Worm (Caenorhabditis elegans) whole organism, mixed stage, embryonic: ENCODE measurements around the gene C32D5.8.

Source experiments
- M03D4.4 ChIP-seq: sonication (generic microtip); optimal IDR thresholded peaks from 2 replicates; lab custom pipeline; 2017; ENCODE audit warnings: mild to moderate bottlenecking, missing genetic modification characterization, missing compliant biosample characterization
- bed-3 ChIP-seq: fragments of 200-800 bp; sonication (Bioruptor generic); optimal IDR thresholded peaks from 3 replicates; lab custom pipeline; 2018; ENCODE audit warnings: mild to moderate bottlenecking, missing genetic modification characterization, moderate library complexity, missing compliant biosample characterization
- blmp-1 ChIP-seq: fragments of 150-350 bp; optimal IDR thresholded peaks from 2 replicates; lab custom pipeline; 2014; ENCODE audit warnings: missing biosample characterization, missing genetic modification characterization
- ceh-39 ChIP-seq: fragments of 150-350 bp; optimal IDR thresholded peaks from 2 replicates; lab custom pipeline; 2014; ENCODE audit warnings: missing biosample characterization, missing genetic modification characterization
- ceh-43 ChIP-seq: fragments of 200-800 bp; sonication (Bioruptor generic); optimal IDR thresholded peaks from 2 replicates; lab custom pipeline; 2018; ENCODE audit warnings: mild to moderate bottlenecking, missing genetic modification characterization, moderate library complexity, missing compliant biosample characterization
- ceh-83 ChIP-seq: fragments of 200-800 bp; sonication (Bioruptor generic); optimal IDR thresholded peaks from 2 replicates; lab custom pipeline; 2018; ENCODE audit warnings: mild to moderate bottlenecking, missing genetic modification characterization, missing compliant biosample characterization
- ces-1 ChIP-seq: fragments of 150-350 bp; optimal IDR thresholded peaks from 2 replicates; lab custom pipeline; 2014; ENCODE audit warnings: missing biosample characterization, missing genetic modification reagents, missing genetic modification characterization
- cnd-1 ChIP-seq: fragments of 200-800 bp; sonication (Bioruptor generic); optimal IDR thresholded peaks from 2 replicates; lab custom pipeline; 2018; ENCODE audit warnings: mild to moderate bottlenecking, missing genetic modification characterization, missing compliant biosample characterization
- drap-1 ChIP-seq: fragments of 200-800 bp; sonication (Bioruptor generic); optimal IDR thresholded peaks from 3 replicates; lab custom pipeline; 2018; ENCODE audit warnings: mild to moderate bottlenecking, missing genetic modification characterization, missing compliant biosample characterization
- elt-1 ChIP-seq: sonication (generic microtip); optimal IDR thresholded peaks from 2 replicates; lab custom pipeline; 2017; ENCODE audit warnings: missing genetic modification characterization, mild to moderate bottlenecking, missing compliant biosample characterization, antibody characterized with exemption, moderate library complexity, borderline replicate concordance; ENCODE audit not compliant: insufficient read depth
- elt-3 ChIP-seq: fragments of 150-350 bp; optimal IDR thresholded peaks from 2 replicates; lab custom pipeline; 2014; ENCODE audit warnings: missing biosample characterization, missing genetic modification characterization
- flh-1 ChIP-seq: fragments of 200-800 bp; sonication (Bioruptor generic); optimal IDR thresholded peaks from 2 replicates; lab custom pipeline; 2018; ENCODE audit warnings: mild to moderate bottlenecking, missing genetic modification characterization, moderate library complexity, missing compliant biosample characterization
- ham-2 ChIP-seq: fragments of 200-800 bp; sonication (Bioruptor generic); optimal IDR thresholded peaks from 2 replicates; lab custom pipeline; 2018; ENCODE audit warnings: mild to moderate bottlenecking, missing genetic modification characterization, missing compliant biosample characterization
- hlh-1 ChIP-seq: fragments of 150-350 bp; optimal IDR thresholded peaks from 2 replicates; lab custom pipeline; 2014; ENCODE audit warnings: missing biosample characterization, missing genetic modification reagents, missing genetic modification characterization
- lin-13 ChIP-seq: fragments of 150-350 bp; optimal IDR thresholded peaks from 2 replicates; lab custom pipeline; 2014; ENCODE audit warnings: missing biosample characterization, missing genetic modification characterization
- lin-32 ChIP-seq: fragments of 200-800 bp; sonication (Bioruptor generic); optimal IDR thresholded peaks from 2 replicates; lab custom pipeline; 2018; ENCODE audit warnings: mild to moderate bottlenecking, missing genetic modification characterization, missing compliant biosample characterization
- lsy-2 ChIP-seq: fragments of 150-350 bp; optimal IDR thresholded peaks from 2 replicates; lab custom pipeline; 2014; ENCODE audit warnings: missing biosample characterization, missing genetic modification characterization
- mab-5 ChIP-seq: fragments of 150-350 bp; optimal IDR thresholded peaks from 2 replicates; lab custom pipeline; 2014; ENCODE audit warnings: missing biosample characterization, missing genetic modification characterization
- mep-1 ChIP-seq: fragments of 150-350 bp; optimal IDR thresholded peaks from 2 replicates; lab custom pipeline; 2017; ENCODE audit warnings: missing biosample characterization, missing genetic modification reagents, missing genetic modification characterization, inconsistent platforms
- mls-2 ChIP-seq: sonication (generic microtip); optimal IDR thresholded peaks from 2 replicates; lab custom pipeline; 2016; ENCODE audit warnings: mild to moderate bottlenecking, missing genetic modification characterization, moderate library complexity, missing compliant biosample characterization
- nhr-12 ChIP-seq: fragments of 150-350 bp; optimal IDR thresholded peaks from 2 replicates; lab custom pipeline; 2014; ENCODE audit warnings: missing biosample characterization, missing genetic modification characterization
- nhr-2 ChIP-seq: fragments of 150-350 bp; optimal IDR thresholded peaks from 2 replicates; lab custom pipeline; 2014; ENCODE audit warnings: missing biosample characterization, missing genetic modification characterization
- nhr-237 ChIP-seq: fragments of 150-350 bp; optimal IDR thresholded peaks from 2 replicates; lab custom pipeline; 2014; ENCODE audit warnings: missing biosample characterization, missing genetic modification characterization
- nhr-28 ChIP-seq: fragments of 150-350 bp; optimal IDR thresholded peaks from 2 replicates; lab custom pipeline; 2014; ENCODE audit warnings: missing biosample characterization, missing genetic modification characterization
- nhr-76 ChIP-seq: sonication (generic microtip); optimal IDR thresholded peaks from 2 replicates; lab custom pipeline; 2017; ENCODE audit warnings: missing biosample characterization, missing genetic modification characterization
- pha-4 ChIP-seq: fragments of 150-350 bp; optimal IDR thresholded peaks from 2 replicates; lab custom pipeline; 2018; ENCODE audit warnings: missing biosample characterization, missing genetic modification reagents, missing genetic modification characterization
- sem-2 ChIP-seq: fragments of 200-800 bp; sonication (Bioruptor generic); optimal IDR thresholded peaks from 2 replicates; lab custom pipeline; 2018; ENCODE audit warnings: mild to moderate bottlenecking, missing genetic modification characterization, missing compliant biosample characterization
- snpc-4 ChIP-seq: fragments of 150-350 bp; optimal IDR thresholded peaks from 2 replicates; lab custom pipeline; 2014; ENCODE audit warnings: missing biosample characterization, missing genetic modification characterization
- sptf-1 ChIP-seq: sonication (generic microtip); optimal IDR thresholded peaks from 2 replicates; lab custom pipeline; 2017; ENCODE audit warnings: mild to moderate bottlenecking, missing genetic modification characterization, moderate library complexity, missing compliant biosample characterization
- tbx-8 ChIP-seq: fragments of 200-800 bp; sonication (Bioruptor generic); optimal IDR thresholded peaks from 2 replicates; lab custom pipeline; 2018; ENCODE audit warnings: mild to moderate bottlenecking, missing genetic modification characterization, moderate library complexity, missing compliant biosample characterization
- unc-120 ChIP-seq: sonication (generic microtip); optimal IDR thresholded peaks from 2 replicates; lab custom pipeline; 2017; ENCODE audit warnings: missing genetic modification characterization, missing compliant biosample characterization; ENCODE audit not compliant: poor library complexity, severe bottlenecking
- unc-39 ChIP-seq: fragments of 150-350 bp; optimal IDR thresholded peaks from 2 replicates; lab custom pipeline; 2014; ENCODE audit warnings: missing biosample characterization, missing genetic modification characterization
- unc-62 ChIP-seq: fragments of 150-350 bp; optimal IDR thresholded peaks from 2 replicates; lab custom pipeline; 2014; ENCODE audit warnings: missing biosample characterization, missing genetic modification reagents, missing genetic modification characterization
- zip-8 ChIP-seq: fragments of 150-350 bp; optimal IDR thresholded peaks from 2 replicates; lab custom pipeline; 2014; ENCODE audit warnings: missing biosample characterization, missing genetic modification characterization
- ztf-11 ChIP-seq: fragments of 150-350 bp; optimal IDR thresholded peaks from 2 replicates; lab custom pipeline; 2014; ENCODE audit warnings: missing biosample characterization, missing genetic modification characterization

The C32D5.8 gene

ce11 chrII:6349968-6350367 lies 4.2 kb upstream of the C32D5.8 start:
- TF ChIP-seq cnd-1 (tag; lab: Kevin White, UChicago) (no peak), unc-39 (no peak), lin-13 (tag; lab: Kevin White, UChicago) (no peak)

DNA sequence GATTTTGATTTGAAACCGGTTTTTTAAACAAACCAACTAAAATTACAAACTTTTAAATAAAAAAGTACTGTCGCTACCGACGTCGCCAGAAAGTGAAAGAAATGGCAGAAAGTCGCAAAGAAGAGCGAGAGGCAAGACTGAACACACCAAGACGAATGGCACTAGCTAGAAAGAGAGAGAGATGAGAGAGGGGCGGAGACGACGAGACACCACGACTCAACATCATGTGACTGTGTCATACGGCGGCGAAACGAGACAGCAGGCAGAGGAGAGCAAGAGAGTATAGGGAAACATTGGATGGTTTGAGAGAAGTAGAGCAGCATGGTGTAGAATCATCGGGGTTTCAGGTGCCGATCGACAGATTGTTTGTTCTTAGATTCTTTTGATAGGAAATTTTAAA lies 2.6 kb upstream of the C32D5.8 start:
- no peak for TF ChIP-seq ceh-43 (GFP tag; lab: Kevin White, UChicago)
- TF ChIP-seq nhr-76 (tag; lab: Kevin White, UChicago) = no peak
- no peak for TF ChIP-seq ces-1 (GFP tag; lab: Kevin White, UChicago)
- peak; percentile 91 for TF ChIP-seq pha-4
- peak; percentile 4 for TF ChIP-seq lin-13 (tag; lab: Kevin White, UChicago)
- no peak for TF ChIP-seq snpc-4
- TF ChIP-seq cnd-1 (tag; lab: Kevin White, UChicago) = no peak
- no peak for TF ChIP-seq flh-1
- no peak for TF ChIP-seq unc-39
- peak; percentile 31 for TF ChIP-seq blmp-1 (tag; lab: Kevin White, UChicago)
- TF ChIP-seq sem-2 (GFP tag; lab: Kevin White, UChicago) = no peak
- peak; percentile 29 for TF ChIP-seq nhr-237 (tag; lab: Kevin White, UChicago)
- TF ChIP-seq ham-2 (GFP tag; lab: Kevin White, UChicago) = peak; percentile 68
- peak; percentile 36 for TF ChIP-seq unc-120
- TF ChIP-seq hlh-1 (tag; lab: Kevin White, UChicago) = peak; percentile 87
- peak; percentile 12 for TF ChIP-seq M03D4.4 (tag; lab: Kevin White, UChicago)
- TF ChIP-seq elt-1 (tag; lab: Kevin White, UChicago) = no peak
- no peak for TF ChIP-seq lin-32 (GFP tag; lab: Kevin White, UChicago)
- no peak for TF ChIP-seq nhr-12 (tag; lab: Kevin White, UChicago)
- no peak for TF ChIP-seq elt-3 (tag; lab: Kevin White, UChicago)
- peak; percentile 74 for TF ChIP-seq mep-1
- no peak for TF ChIP-seq tbx-8 (GFP tag; lab: Kevin White, UChicago)
- peak; percentile 22 for TF ChIP-seq nhr-2 (tag; lab: Kevin White, UChicago)
- TF ChIP-seq sptf-1 = no peak
- TF ChIP-seq mab-5 (tag; lab: Kevin White, UChicago) = no peak
- TF ChIP-seq lsy-2 = peak; percentile 53
- no peak for TF ChIP-seq mls-2
- TF ChIP-seq unc-62 (GFP tag; lab: Kevin White, UChicago) = peak; percentile 83
- TF ChIP-seq nhr-28 (tag; lab: Kevin White, UChicago) = no peak
- no peak for TF ChIP-seq zip-8 (tag; lab: Kevin White, UChicago)
- no peak for TF ChIP-seq bed-3 (GFP tag; lab: Kevin White, UChicago)
- no peak for TF ChIP-seq ceh-39 (tag; lab: Kevin White, UChicago)
- TF ChIP-seq ztf-11 (tag; lab: Kevin White, UChicago) = peak; percentile 25
- TF ChIP-seq ceh-83 = no peak
- no peak for TF ChIP-seq drap-1 (GFP tag; lab: Kevin White, UChicago)

- TF ChIP-seq cnd-1 (tag; lab: Kevin White, UChicago) (no peak), drap-1 (GFP tag; lab: Kevin White, UChicago) (no peak), nhr-2 (tag; lab: Kevin White, UChicago) (no peak), mep-1 (peak; percentile 34), lin-32 (GFP tag; lab: Kevin White, UChicago) (peak; percentile 44), sptf-1 (peak; percentile 35), elt-3 (tag; lab: Kevin White, UChicago) (no peak), elt-1 (tag; lab: Kevin White, UChicago) (peak; percentile 73), lsy-2 (no peak), nhr-237 (tag; lab: Kevin White, UChicago) (peak; percentile 5), ceh-39 (tag; lab: Kevin White, UChicago) (peak; percentile 18), ces-1 (GFP tag; lab: Kevin White, UChicago) (peak; percentile 31), bed-3 (GFP tag; lab: Kevin White, UChicago) (no peak), pha-4 (peak; percentile 22), lin-13 (tag; lab: Kevin White, UChicago) (peak; percentile 47)
These were observed 1.8 kb upstream of the C32D5.8 start, which contains the start of gene lgg-1 for ce11 chrII:6347341-6348118. lgg-1 (minus strand) TSS chrII:6347719.
